Worm (Caenorhabditis elegans): ENCODE measurements around the gene ncs-1.

The ncs-1 gene

DNA sequence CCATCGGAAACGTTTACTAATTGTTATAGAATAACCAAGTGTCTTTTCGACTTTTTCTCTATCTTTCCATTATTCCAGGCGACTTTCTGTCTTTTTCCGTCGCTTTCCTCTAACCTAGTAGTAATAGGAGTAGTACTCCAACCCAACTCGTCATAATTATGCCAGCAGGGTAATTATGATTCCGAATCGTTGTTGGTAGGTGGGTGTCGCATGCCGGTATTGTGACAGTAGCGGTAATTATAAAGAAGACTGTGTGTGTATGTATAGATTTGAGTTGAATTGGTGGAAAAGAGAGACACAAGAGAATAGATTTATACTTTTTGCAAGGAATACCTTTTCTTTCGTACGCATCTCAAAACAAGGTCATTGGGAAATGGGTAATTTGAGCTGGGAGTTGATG, 42.0 kb upstream of the ncs-1 start:
- TF ChIP-seq blmp-1 (tag; optimal IDR thresholded peaks at IDR 0.05): peak; percentile 29
- peak; percentile 25 for TF ChIP-seq mep-1 (tag; optimal IDR thresholded peaks at IDR 0.05)
- no peak for TF ChIP-seq aha-1 (tag; optimal IDR thresholded peaks at IDR 0.05)
- no peak for TF ChIP-seq ces-1 (GFP tag; optimal IDR thresholded peaks at IDR 0.05)
- peak; percentile 27 for TF ChIP-seq ceh-8 (GFP tag; optimal IDR thresholded peaks at IDR 0.05)
- TF ChIP-seq nhr-85 (tag): peak; percentile 81

ce11 chrX:1004037-1004436, 41.0 kb upstream of the ncs-1 start, which contains the start of gene cutl-21:
TSS of gene cutl-21 (plus strand) at chrX:1004337.
- TF ChIP-seq mep-1 (tag; optimal IDR thresholded peaks at IDR 0.05) (no peak), blmp-1 (tag; optimal IDR thresholded peaks at IDR 0.05) (no peak), ceh-82 (tag; optimal IDR thresholded peaks at IDR 0.05) (no peak), ceh-90 (tag; optimal IDR thresholded peaks at IDR 0.05) (no peak), lsy-2 (tag; optimal IDR thresholded peaks at IDR 0.05) (no peak), nhr-12 (tag; optimal IDR thresholded peaks at IDR 0.05) (no peak), mef-2 (tag; optimal IDR thresholded peaks at IDR 0.05) (no peak)

DNA sequence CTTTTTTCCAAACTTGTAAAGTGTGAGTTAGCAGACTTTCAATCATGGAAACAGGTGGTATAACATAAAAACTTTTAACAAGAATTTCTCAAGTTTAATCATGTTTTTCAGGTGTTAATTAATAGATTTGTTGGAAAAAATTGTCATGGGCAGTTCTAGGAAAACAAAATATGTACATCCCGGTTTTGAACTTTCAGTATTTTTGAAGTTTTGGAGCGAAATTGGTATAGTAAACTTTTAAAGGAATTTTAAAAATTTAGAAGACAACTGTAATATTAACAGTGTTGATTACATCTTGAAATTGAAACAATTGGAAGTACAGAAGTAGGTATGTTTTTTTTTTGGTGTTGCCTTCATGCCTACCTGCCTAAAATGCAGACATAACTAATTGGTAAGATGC, 31.6 kb upstream of the ncs-1 start:
- TF ChIP-seq nhr-71 (tag; optimal IDR thresholded peaks at IDR 0.05) (peak; percentile 33), hlh-4 (tag; optimal IDR thresholded peaks at IDR 0.05) (peak; percentile 68), efl-3 (GFP tag; optimal IDR thresholded peaks at IDR 0.05) (no peak), nhr-47 (tag; optimal IDR thresholded peaks at IDR 0.05) (peak; percentile 1)

DNA sequence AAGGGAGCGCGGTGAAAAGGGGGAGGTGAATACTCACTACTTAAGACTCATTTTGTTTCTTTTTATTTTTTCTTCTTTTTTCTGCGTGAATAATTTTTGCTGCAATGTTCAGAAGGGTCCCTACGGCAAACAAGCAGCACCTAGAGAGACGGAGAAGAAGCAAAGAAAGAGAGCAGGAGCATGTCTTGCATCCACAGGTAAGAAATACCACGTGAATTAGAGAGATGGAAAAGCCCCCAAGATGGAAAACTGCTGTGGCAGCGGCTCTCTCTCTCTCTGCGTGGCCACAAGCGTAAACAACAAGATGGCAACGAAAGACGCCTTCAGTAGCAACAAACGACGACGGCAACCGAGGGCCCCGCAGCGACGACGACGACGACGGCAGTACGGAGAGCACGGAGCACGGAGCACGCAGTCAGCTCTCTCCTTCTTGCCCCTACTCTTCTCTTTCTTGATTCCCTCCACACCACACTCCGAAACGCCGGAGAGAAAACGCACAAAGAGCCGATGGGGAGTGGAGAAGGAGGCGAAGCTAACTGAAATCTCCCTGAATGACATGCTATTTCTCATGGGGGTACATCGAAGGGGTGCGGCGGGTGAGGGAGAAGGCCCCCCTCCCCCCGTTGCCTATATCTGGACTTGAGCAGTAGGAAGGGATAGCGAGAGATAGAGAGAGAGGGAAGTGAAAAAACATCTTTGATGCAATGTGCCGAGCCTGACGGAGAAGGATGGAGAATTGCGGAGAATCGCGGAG, 29.8 kb upstream of the ncs-1 start:
- TF ChIP-seq lin-14 (GFP tag; optimal IDR thresholded peaks at IDR 0.05) (peak; percentile 93), pax-3 (tag; optimal IDR thresholded peaks at IDR 0.05) (peak; percentile 58), Y116A8C.19 (tag; optimal IDR thresholded peaks at IDR 0.05; ENCODE audit: borderline replicate concordance) (no peak), egl-27 (tag; optimal IDR thresholded peaks at IDR 0.05) (no peak), nhr-47 (tag; optimal IDR thresholded peaks at IDR 0.05) (peak; percentile 81), sox-4 (tag; optimal IDR thresholded peaks at IDR 0.05) (peak; percentile 70), lin-35 (GFP tag; optimal IDR thresholded peaks at IDR 0.05) (peak in 1 of 2 experiments; percentile 24), nhr-76 (tag; optimal IDR thresholded peaks at IDR 0.05) (no peak), lin-15B (tag; optimal IDR thresholded peaks at IDR 0.05) (no peak), skn-1 (tag; optimal IDR thresholded peaks at IDR 0.05) (peak; percentile 19), fkh-8 (tag; optimal IDR thresholded peaks at IDR 0.05) (peak; percentile 87), aha-1 (tag; optimal IDR thresholded peaks at IDR 0.05) (no peak), fkh-10 (GFP tag; optimal IDR thresholded peaks at IDR 0.05) (peak; percentile 64), egl-13 (tag; optimal IDR thresholded peaks at IDR 0.05) (peak; percentile 88), irx-1 (tag; optimal IDR thresholded peaks at IDR 0.05) (peak; percentile 23), nhr-84 (tag; optimal IDR thresholded peaks at IDR 0.05) (no peak), tbx-2 (tag; optimal IDR thresholded peaks at IDR 0.05) (peak; percentile 76), ceh-88 (GFP tag; IDR thresholded peaks at IDR 0.05) (peak; percentile 47; the same call in 1 of the 2 replicates), ceh-82 (tag; optimal IDR thresholded peaks at IDR 0.05) (peak; percentile 57 to 71 (median 63)), ztf-11 (tag; optimal IDR thresholded peaks at IDR 0.05) (peak in 1 of 2 experiments; percentile 63), jun-1 (tag; optimal IDR thresholded peaks at IDR 0.05) (peak; percentile 40), snpc-4 (tag; optimal IDR thresholded peaks at IDR 0.05) (peak; percentile 6), lsy-2 (tag; optimal IDR thresholded peaks at IDR 0.05) (peak; percentile 38 to 40), dpl-1 (GFP tag; optimal IDR thresholded peaks at IDR 0.05) (peak in 1 of 3 experiments; percentile 13), nhr-11 (tag; optimal IDR thresholded peaks at IDR 0.05) (no peak), mep-1 (tag; optimal IDR thresholded peaks at IDR 0.05) (peak; percentile 44), efl-1 (optimal IDR thresholded peaks at IDR 0.05) (peak; percentile 5 to 29), efl-1 (GFP tag; optimal IDR thresholded peaks at IDR 0.05 in 1 of 2) (peak in 1 of 2 experiments; percentile 79), rnt-1 (tag; optimal IDR thresholded peaks at IDR 0.05) (peak; percentile 26), unc-86 (tag; optimal IDR thresholded peaks at IDR 0.05) (peak; percentile 89), hlh-17 (GFP tag; optimal IDR thresholded peaks at IDR 0.05; ENCODE audit: borderline replicate concordance) (no peak), nhr-71 (tag; optimal IDR thresholded peaks at IDR 0.05) (peak; percentile 84), mdl-1 (tag; optimal IDR thresholded peaks at IDR 0.05) (no peak), ztf-4 (tag; optimal IDR thresholded peaks at IDR 0.05) (peak; percentile 7), nhr-237 (tag; optimal IDR thresholded peaks at IDR 0.05) (no peak), dsc-1 (tag; optimal IDR thresholded peaks at IDR 0.05) (peak; percentile 78)
